Fruit fly (Drosophila melanogaster) whole organism, larva: ENCODE results near the gene Sptr.

Source experiments
- noc ChIP-seq: fragments of 200-800 bp; sonication (Bioruptor generic); optimal IDR thresholded peaks from 3 replicates; lab custom pipeline; 2019; ENCODE audit warnings: missing biosample characterization, mild to moderate bottlenecking, missing genetic modification characterization, moderate library complexity

Sptr gene

dm6 chrX:8416956-8417355 is 47.3 kb downstream of the Sptr start:
- no peak for TF ChIP-seq noc (tag; lab: Kevin White, UChicago)

DNA sequence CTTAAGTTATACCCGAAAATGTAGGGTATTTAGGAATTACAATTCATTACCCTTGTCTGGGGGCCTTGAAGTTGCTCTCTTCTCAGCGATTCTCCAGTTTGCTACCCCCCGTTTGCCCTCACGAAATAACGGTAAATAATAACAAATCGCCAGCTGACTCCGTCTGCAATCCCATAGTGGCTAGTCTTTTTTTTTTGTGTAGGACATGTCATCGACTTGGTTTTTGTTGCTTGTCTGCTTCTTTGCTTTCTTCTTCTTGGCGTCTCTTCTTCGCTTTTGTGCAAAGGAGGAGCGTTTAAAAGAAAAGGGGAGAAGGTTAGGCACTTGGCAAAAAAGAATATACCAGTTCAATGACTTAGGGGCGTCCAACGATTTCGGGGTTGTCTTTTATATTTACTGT is 48.0 kb downstream of the Sptr start:
- no peak for TF ChIP-seq noc (tag; lab: Kevin White, UChicago)

DNA sequence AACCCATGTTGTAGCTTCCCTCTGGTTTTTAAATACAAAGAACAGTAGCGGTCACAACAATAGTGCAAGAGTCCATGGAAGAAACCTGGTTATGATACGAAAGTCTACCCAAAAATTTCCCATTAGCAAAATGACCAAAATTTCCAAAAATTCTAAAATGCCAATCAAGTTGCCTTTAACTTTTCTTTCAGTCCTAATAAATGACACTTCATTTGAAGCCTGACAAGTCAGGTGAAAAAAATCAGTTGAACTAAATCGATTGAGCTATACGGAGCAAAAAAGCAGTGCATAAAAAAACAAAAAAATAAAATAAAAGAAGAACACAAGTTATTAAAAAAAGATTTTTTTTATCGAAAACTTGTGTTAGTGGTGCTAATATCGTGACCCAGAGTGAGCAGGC is 48.6 kb downstream of the Sptr start:
- no peak for TF ChIP-seq noc (tag; lab: Kevin White, UChicago)

DNA sequence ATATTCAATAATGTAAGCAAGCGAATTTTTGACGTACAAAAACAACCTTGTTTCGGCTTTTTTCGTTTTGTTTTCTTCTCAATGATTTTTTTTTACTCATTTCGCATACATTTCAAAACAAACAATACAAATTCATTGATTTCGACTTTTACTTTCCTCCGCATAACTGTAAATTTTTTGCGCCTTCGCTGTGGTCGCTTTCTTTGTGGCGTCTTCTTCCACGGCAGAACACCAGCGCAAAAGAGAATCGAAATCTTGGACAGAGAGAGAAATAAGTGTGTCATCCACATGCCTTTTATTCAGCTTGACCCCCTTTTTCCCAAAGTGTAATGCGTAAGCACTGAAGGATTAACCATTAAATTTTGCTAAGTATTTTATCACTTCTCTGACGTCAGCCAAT is 49.9 kb downstream of the Sptr start:
- TF ChIP-seq noc (tag; lab: Kevin White, UChicago) = no peak

DNA sequence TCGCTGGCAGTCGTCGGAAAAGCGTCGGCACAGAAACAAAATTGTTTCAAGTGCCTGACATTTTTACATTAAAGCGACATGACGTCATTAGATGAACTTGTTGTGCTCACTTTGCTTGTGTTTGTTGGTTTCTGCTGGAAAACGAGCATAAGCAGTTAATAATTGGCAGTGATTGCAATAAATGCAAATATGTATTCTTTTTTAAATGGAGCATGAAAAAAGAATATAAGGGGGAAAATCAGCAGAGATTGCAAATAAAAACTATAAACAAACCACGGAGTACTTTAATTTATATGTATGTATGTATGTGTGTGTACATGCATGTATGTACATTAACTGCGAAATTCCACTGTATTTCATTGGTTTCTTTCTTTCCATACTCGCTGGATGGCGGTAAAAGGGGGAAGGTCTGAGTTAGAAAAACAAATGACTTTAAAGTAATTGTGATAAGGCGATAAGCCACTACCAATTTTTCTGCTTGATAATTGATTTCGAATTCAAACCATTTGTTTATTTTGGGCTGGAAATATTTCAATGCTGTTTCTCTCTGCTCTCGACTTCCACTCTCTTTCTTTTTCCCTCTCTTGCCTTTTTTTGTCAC is 50.6 kb downstream of the Sptr start:
- TF ChIP-seq noc (tag; lab: Kevin White, UChicago) = no peak
